Fruit fly (Drosophila melanogaster) whole organism, embryonic: ENCODE measurements around the gene ZnT77C.
A peak's percentile ranks its signal among the peaks of the same experiment; 100 is the strongest.
"Not testable (repeated sequence)": the region's sequence is repeated elsewhere in the genome, so short reads cannot be mapped to it uniquely, and the experiment has no call there.

Experiments
- Atf3 ChIP-seq: fragments of 200-800 bp; sonication (Bioruptor generic); optimal IDR thresholded peaks from 3 replicates; lab custom pipeline; 2016; ENCODE audit warnings: missing biosample characterization, missing genetic modification characterization
- CG10431 ChIP-seq: fragments of 200-800 bp; sonication (Bioruptor generic); optimal IDR thresholded peaks from 3 replicates; lab custom pipeline; 2018; ENCODE audit warnings: missing biosample characterization, mild to moderate bottlenecking, missing genetic modification characterization
- CG1233 ChIP-seq: fragments of 200-800 bp; sonication (Bioruptor generic); optimal IDR thresholded peaks from 4 replicates; lab custom pipeline; 2018; ENCODE audit warnings: missing biosample characterization, mild to moderate bottlenecking, missing genetic modification characterization
- CG15073 ChIP-seq: fragments of 200-800 bp; sonication (Bioruptor generic); optimal IDR thresholded peaks from 2 replicates; lab custom pipeline; 2016; ENCODE audit warnings: missing biosample characterization, missing genetic modification characterization
- CG16813 ChIP-seq: fragments of 200-800 bp; sonication (Bioruptor generic); IDR thresholded peaks from 3 replicates; pipeline ENCODE4 v1.3.6; 2022; ENCODE audit warnings: missing biosample characterization, missing genetic modification characterization; ENCODE audit not compliant: partially characterized antibody
- CG1832 ChIP-seq: fragments of 200-800 bp; sonication (Bioruptor generic); optimal IDR thresholded peaks from 2 replicates; lab custom pipeline; 2017; ENCODE audit warnings: missing biosample characterization, mild to moderate bottlenecking, missing genetic modification characterization, inconsistent platforms
- CG18764 ChIP-seq: fragments of 200-800 bp; sonication (Bioruptor generic); optimal IDR thresholded peaks from 3 replicates; lab custom pipeline; 2016; ENCODE audit warnings: missing biosample characterization, missing genetic modification characterization
- CG2712 ChIP-seq: fragments of 200-800 bp; optimal IDR thresholded peaks from 3 replicates; lab custom pipeline; 2019; ENCODE audit warnings: missing biosample characterization, mild to moderate bottlenecking, missing genetic modification characterization, moderate library complexity
- CG30020 ChIP-seq: fragments of 200-800 bp; optimal IDR thresholded peaks from 2 replicates; lab custom pipeline; 2019; ENCODE audit warnings: missing biosample characterization, mild to moderate bottlenecking, missing genetic modification characterization, moderate library complexity
- CG3065 ChIP-seq: fragments of 200-800 bp; sonication (Bioruptor generic); optimal IDR thresholded peaks from 2 replicates; lab custom pipeline; 2016; ENCODE audit warnings: missing biosample characterization, missing genetic modification characterization
- CG32532 ChIP-seq: fragments of 200-800 bp; sonication (Bioruptor generic); IDR thresholded peaks from 2 replicates; pipeline ENCODE4 v1.3.6; 2022; ENCODE audit warnings: missing biosample characterization, missing genetic modification characterization
- CG3281 ChIP-seq: fragments of 200-800 bp; sonication (Bioruptor generic); optimal IDR thresholded peaks from 3 replicates; lab custom pipeline; 2017; ENCODE audit warnings: missing biosample characterization, mild to moderate bottlenecking, missing genetic modification characterization
- CG5953 ChIP-seq: fragments of 200-800 bp; sonication (Bioruptor generic); IDR thresholded peaks from 2 replicates; pipeline ENCODE4 v1.3.6; 2022; ENCODE audit warnings: missing biosample characterization, missing genetic modification characterization
- CG6654 ChIP-seq: fragments of 200-800 bp; sonication (Bioruptor generic); optimal IDR thresholded peaks from 2 replicates; lab custom pipeline; 2017; ENCODE audit warnings: missing biosample characterization, mild to moderate bottlenecking, missing genetic modification characterization
- CG7271 ChIP-seq: fragments of 200-800 bp; sonication (Bioruptor generic); optimal IDR thresholded peaks from 2 replicates; lab custom pipeline; 2018; ENCODE audit warnings: missing biosample characterization, mild to moderate bottlenecking, missing genetic modification characterization, moderate library complexity
- CG7786 ChIP-seq: fragments of 200-800 bp; sonication (Bioruptor generic); optimal IDR thresholded peaks from 2 replicates; lab custom pipeline; 2016; ENCODE audit warnings: missing biosample characterization, missing genetic modification characterization
- CG8944 ChIP-seq: fragments of 200-800 bp; sonication (Bioruptor generic); optimal IDR thresholded peaks from 3 replicates; lab custom pipeline; 2016; ENCODE audit warnings: missing biosample characterization, missing genetic modification characterization
- Eip74EF ChIP-seq, 2 experiments: fragments of 200-800 bp in 1 of 2; fragments of >200 bp in 1 of 2; sonication (Bioruptor generic) in 1 of 2; optimal IDR thresholded peaks; 2 replicates each; lab custom pipeline; 2017 to 2019; ENCODE audit warnings: missing biosample characterization in 2 of 2, missing genetic modification characterization in 2 of 2, mild to moderate bottlenecking in 1 of 2, moderate library complexity in 1 of 2
- Hand ChIP-seq: fragments of 200-800 bp; sonication (Bioruptor generic); optimal IDR thresholded peaks from 2 replicates; lab custom pipeline; 2017; ENCODE audit warnings: mild to moderate bottlenecking, missing biosample characterization, missing genetic modification reagents, missing genetic modification characterization
- Hmx ChIP-seq: fragments of 200-800 bp; sonication (Bioruptor generic); optimal IDR thresholded peaks from 2 replicates; lab custom pipeline; 2016; ENCODE audit warnings: missing biosample characterization, missing genetic modification characterization
- Lhr ChIP-seq: fragments of 200-800 bp; sonication (Bioruptor generic); optimal IDR thresholded peaks from 3 replicates; lab custom pipeline; 2017; ENCODE audit warnings: mild to moderate bottlenecking, missing biosample characterization, missing genetic modification reagents, missing genetic modification characterization
- Med ChIP-seq: fragments of 200-800 bp; sonication (Bioruptor generic); peaks from one replicate; lab custom pipeline; 2016; ENCODE audit warnings: missing biosample characterization, missing genetic modification characterization, mild to moderate bottlenecking, inconsistent platforms, moderate library complexity
- NC2β ChIP-seq: fragments of 200-800 bp; sonication (Bioruptor generic); optimal IDR thresholded peaks from 2 replicates; lab custom pipeline; 2016; ENCODE audit warnings: missing biosample characterization, missing genetic modification characterization
- Nf-YC ChIP-seq: fragments of 200-800 bp; optimal IDR thresholded peaks from 3 replicates; lab custom pipeline; 2019; ENCODE audit warnings: missing biosample characterization, mild to moderate bottlenecking, missing genetic modification characterization, moderate library complexity
- Opbp ChIP-seq: fragments of 200-800 bp; sonication (Bioruptor generic); IDR thresholded peaks from 3 replicates; pipeline ENCODE4 v1.3.6; 2022; ENCODE audit warnings: missing biosample characterization, missing genetic modification characterization; ENCODE audit not compliant: partially characterized antibody
- Side ChIP-seq: fragments of 200-800 bp; sonication (Bioruptor generic); optimal IDR thresholded peaks from 2 replicates; lab custom pipeline; 2016; ENCODE audit warnings: missing biosample characterization, missing genetic modification characterization
- amos ChIP-seq: fragments of 200-800 bp; sonication (Bioruptor generic); IDR thresholded peaks from 2 replicates; pipeline ENCODE4 v1.3.6; 2022; ENCODE audit warnings: missing biosample characterization, missing genetic modification characterization; ENCODE audit not compliant: partially characterized antibody
- aop ChIP-seq: fragments of 200-800 bp; sonication (Bioruptor generic); IDR thresholded peaks from 2 replicates; pipeline ENCODE4 v1.3.6; 2022; ENCODE audit warnings: missing biosample characterization, missing genetic modification characterization
- ase ChIP-seq: fragments of 200-800 bp; sonication (Bioruptor generic); IDR thresholded peaks from 3 replicates; pipeline ENCODE4 v1.3.6; 2022; ENCODE audit warnings: missing biosample characterization, missing genetic modification characterization
- ash1 ChIP-seq: fragments of 200-800 bp; sonication (Bioruptor generic); optimal IDR thresholded peaks from 2 replicates; lab custom pipeline; 2018; ENCODE audit warnings: missing biosample characterization, mild to moderate bottlenecking, missing genetic modification characterization
- bab2 ChIP-seq: fragments of 200-800 bp; sonication (Bioruptor generic); optimal IDR thresholded peaks from 2 replicates; lab custom pipeline; 2016; ENCODE audit warnings: missing biosample characterization, missing genetic modification characterization
- cg ChIP-seq: fragments of 200-800 bp; sonication (Bioruptor generic); optimal IDR thresholded peaks from 3 replicates; lab custom pipeline; 2019; ENCODE audit warnings: missing biosample characterization, mild to moderate bottlenecking, missing genetic modification characterization, moderate library complexity
- eve ChIP-seq, 2 experiments: fragments of >200 bp; optimal IDR thresholded peaks; 2 replicates each; lab custom pipeline; 2017; ENCODE audit warnings: missing biosample characterization in 2 of 2, missing genetic modification characterization in 2 of 2
- fru ChIP-seq: fragments of >200 bp; optimal IDR thresholded peaks from 2 replicates; lab custom pipeline; 2017
- ftz-f1 ChIP-seq: fragments of 200-800 bp; sonication (Bioruptor generic); optimal IDR thresholded peaks from 2 replicates; lab custom pipeline; 2016; ENCODE audit warnings: missing biosample characterization, missing genetic modification characterization
- gcm2 ChIP-seq: fragments of 200-800 bp; sonication (Bioruptor generic); optimal IDR thresholded peaks from 2 replicates; lab custom pipeline; 2016; ENCODE audit warnings: missing biosample characterization, missing genetic modification characterization
- gt ChIP-seq: fragments of 200-800 bp; sonication (Bioruptor generic); IDR thresholded peaks from 2 replicates; pipeline ENCODE4 v1.3.6; 2022; ENCODE audit warnings: missing biosample characterization, missing genetic modification characterization
- hb ChIP-seq: fragments of 200-800 bp; sonication (Bioruptor generic); IDR thresholded peaks from 3 replicates; pipeline ENCODE4 v1.3.6; 2022; ENCODE audit warnings: missing biosample characterization, missing genetic modification characterization; ENCODE audit not compliant: partially characterized antibody
- jumu ChIP-seq: fragments of 200-800 bp; sonication (Bioruptor generic); optimal IDR thresholded peaks from 3 replicates; lab custom pipeline; 2016; ENCODE audit warnings: missing biosample characterization, missing genetic modification characterization
- lola ChIP-seq, 3 experiments: fragments of >200 bp in 2 of 3; fragments of 200-800 bp in 1 of 3; sonication (Bioruptor generic) in 1 of 3; optimal IDR thresholded peaks; 2 replicates each; lab custom pipeline; 2017 to 2019; ENCODE audit warnings: missing biosample characterization in 3 of 3, missing genetic modification characterization in 3 of 3, mild to moderate bottlenecking in 1 of 3, moderate library complexity in 1 of 3
- nmo ChIP-seq: fragments of 200-800 bp; sonication (Bioruptor generic); optimal IDR thresholded peaks from 2 replicates; lab custom pipeline; 2018; ENCODE audit warnings: missing biosample characterization, mild to moderate bottlenecking, missing genetic modification characterization, moderate library complexity
- odd ChIP-seq: fragments of 200-800 bp; sonication (Bioruptor generic); optimal IDR thresholded peaks from 2 replicates; lab custom pipeline; 2017; ENCODE audit warnings: missing biosample characterization, mild to moderate bottlenecking, missing genetic modification characterization
- onecut ChIP-seq: fragments of 200-800 bp; sonication (Bioruptor generic); IDR thresholded peaks from 2 replicates; pipeline ENCODE4 v1.3.6; 2022; ENCODE audit warnings: missing biosample characterization, missing genetic modification characterization
- otp ChIP-seq: fragments of 200-800 bp; sonication (Bioruptor generic); IDR thresholded peaks from 3 replicates; pipeline ENCODE4, ENCODE4 v1.3.6; 2022; ENCODE audit warnings: missing biosample characterization, missing genetic modification characterization
- sens ChIP-seq: fragments of 200-800 bp; sonication (Bioruptor generic); peaks from one replicate; lab custom pipeline; 2016; ENCODE audit warnings: missing biosample characterization, missing genetic modification characterization
- sens-2 ChIP-seq: fragments of 200-800 bp; sonication (Bioruptor generic); IDR thresholded peaks from 2 replicates; pipeline ENCODE4 v1.3.6; 2022; ENCODE audit warnings: missing biosample characterization, missing genetic modification characterization
- slbo ChIP-seq: fragments of 200-800 bp; sonication (Bioruptor generic); IDR thresholded peaks from 2 replicates; pipeline ENCODE4 v1.3.6; 2022; ENCODE audit warnings: missing biosample characterization, missing genetic modification characterization
- sna ChIP-seq: fragments of 200-800 bp; sonication (Bioruptor generic); IDR thresholded peaks from 2 replicates; pipeline ENCODE4 v1.3.6; 2022; ENCODE audit warnings: missing biosample characterization, missing genetic modification characterization; ENCODE audit not compliant: partially characterized antibody
- wek ChIP-seq: fragments of 200-800 bp; sonication (Bioruptor generic); optimal IDR thresholded peaks from 3 replicates; lab custom pipeline; 2018; ENCODE audit warnings: missing biosample characterization, mild to moderate bottlenecking, missing genetic modification characterization, moderate library complexity

The ZnT77C gene

DNA sequence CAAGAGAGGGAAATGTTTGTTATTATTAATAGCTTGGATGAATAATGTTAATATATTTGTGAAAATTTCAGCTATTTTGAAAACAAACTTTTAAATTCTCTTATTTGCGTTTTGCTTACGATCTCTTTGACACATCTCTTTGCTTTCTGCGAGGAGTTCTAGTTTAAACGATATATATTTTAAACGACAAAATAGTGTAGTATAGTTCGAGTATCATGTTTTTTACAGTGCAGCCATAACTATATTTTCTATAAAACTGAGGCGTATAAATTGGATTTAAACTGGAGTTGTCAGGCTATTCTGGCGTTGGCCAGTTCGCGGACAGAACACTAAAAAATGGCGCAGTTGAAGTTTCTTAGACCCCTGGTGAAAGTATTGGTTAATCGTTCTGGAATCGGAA lies 4.8 kb upstream of the ZnT77C start, which contains the start of gene CG18281:
TSS of gene CG18281 (plus strand) at position 301 of the 400 bp plus-strand sequence.
- not testable (repeated sequence) for TF ChIP-seq ash1 (GFP tag; lab: Kevin White, UChicago); odd; sna

DNA sequence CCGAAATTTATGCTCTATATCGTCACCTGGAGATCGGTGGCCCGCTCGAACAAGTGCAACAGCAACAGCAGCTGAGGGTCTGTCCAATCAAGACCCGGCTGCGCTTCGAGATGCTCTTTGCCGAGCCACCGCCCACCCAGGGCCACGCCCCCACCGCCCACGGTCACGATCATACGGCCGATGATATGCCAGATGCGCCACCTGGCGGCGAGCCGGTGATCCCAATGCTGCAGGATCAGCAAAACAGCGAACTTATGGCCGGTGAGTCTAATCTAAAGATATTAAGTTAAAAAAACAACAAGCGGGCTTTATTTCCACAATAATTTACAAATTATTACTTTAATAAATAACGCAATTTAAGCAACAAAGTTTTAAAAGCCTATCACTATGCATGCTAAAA lies 3.5 kb upstream of the ZnT77C start:
- TF ChIP-seq CG18764 (GFP tag; lab: Kevin White, UChicago) = no peak
- no peak for TF ChIP-seq bab2 (GFP tag; lab: Kevin White, UChicago)
- TF ChIP-seq CG15073 (GFP tag; lab: Kevin White, UChicago) = no peak
- TF ChIP-seq Eip74EF (GFP tag; optimal IDR thresholded peaks at IDR 0.05; lab: Kevin White, UChicago) = no peak
- TF ChIP-seq NC2β (GFP tag; lab: Kevin White, UChicago) = no peak
- TF ChIP-seq Med (GFP tag; lab: Kevin White, UChicago) = peak; percentile 1
- no peak for TF ChIP-seq CG6654 (GFP tag; lab: Kevin White, UChicago)
- no peak for TF ChIP-seq Hmx (GFP tag; lab: Kevin White, UChicago)
- TF ChIP-seq Atf3 = no peak
- no peak for TF ChIP-seq cg (GFP tag; lab: Kevin White, UChicago)
- TF ChIP-seq gcm2 (GFP tag; lab: Kevin White, UChicago) = no peak
- 0 out of 3 replicates have a peak, but pooled peaks have one; percentile 30 for TF ChIP-seq otp
- no peak for TF ChIP-seq sens (GFP tag; lab: Kevin White, UChicago)
- TF ChIP-seq ftz-f1 (GFP tag; lab: Kevin White, UChicago) = no peak
- no peak for TF ChIP-seq CG1832 (GFP tag; lab: Kevin White, UChicago)
- TF ChIP-seq CG3065 (GFP tag; lab: Kevin White, UChicago) = peak; percentile 60
- TF ChIP-seq Side (GFP tag; lab: Kevin White, UChicago) = no peak
- TF ChIP-seq amos (GFP tag; lab: Robert Waterston, UW) = 0 out of 2 replicates have a peak, but pooled peaks have one; percentile 19
- TF ChIP-seq CG7271 (tag; lab: Kevin White, UChicago) = no peak
- no peak for TF ChIP-seq CG5953 (GFP tag; lab: Robert Waterston, UW)
- no peak for TF ChIP-seq odd
- TF ChIP-seq nmo (GFP tag; lab: Kevin White, UChicago) = no peak
- no peak for TF ChIP-seq onecut (GFP tag; lab: Robert Waterston, UW)
- TF ChIP-seq CG7786 (GFP tag; lab: Kevin White, UChicago) = no peak
- TF ChIP-seq CG2712 = no peak
- TF ChIP-seq CG10431 (GFP tag; lab: Kevin White, UChicago) = no peak
- no peak for TF ChIP-seq fru (lab: Kevin White, UChicago)
- 0 out of 3 replicates have a peak, but pooled peaks have one; percentile 16 for TF ChIP-seq Opbp (GFP tag; lab: Robert Waterston, UW)
- TF ChIP-seq CG16813 (GFP tag; lab: Robert Waterston, UW) = no peak
- no peak for TF ChIP-seq Lhr (GFP tag; lab: Kevin White, UChicago)
- TF ChIP-seq Hand (GFP tag; lab: Kevin White, UChicago) = no peak
- TF ChIP-seq hb (GFP tag; lab: Robert Waterston, UW) = no peak
- TF ChIP-seq jumu (GFP tag; lab: Kevin White, UChicago) = no peak
- 0 out of 2 replicates have a peak, but pooled peaks have one; percentile 5 for TF ChIP-seq CG32532 (GFP tag; lab: Robert Waterston, UW)
- no peak for TF ChIP-seq lola (GFP tag; optimal IDR thresholded peaks at IDR 0.05; lab: Kevin White, UChicago)
- no peak for TF ChIP-seq aop (GFP tag; lab: Robert Waterston, UW)
- TF ChIP-seq CG1233 (GFP tag; lab: Kevin White, UChicago) = no peak
- TF ChIP-seq eve (GFP tag; optimal IDR thresholded peaks at IDR 0.05; lab: Kevin White, UChicago) = no peak
- TF ChIP-seq CG30020 (tag; lab: Kevin White, UChicago) = no peak
- no peak for TF ChIP-seq CG8944 (GFP tag; lab: Kevin White, UChicago)
- 0 out of 2 replicates have a peak, but pooled peaks have one; percentile 19 for TF ChIP-seq gt (GFP tag; lab: Robert Waterston, UW)
- no peak for TF ChIP-seq CG3281 (GFP tag; lab: Kevin White, UChicago)
- TF ChIP-seq slbo (GFP tag; lab: Robert Waterston, UW) = no peak
- no peak for TF ChIP-seq sens-2 (GFP tag; lab: Robert Waterston, UW)
- TF ChIP-seq wek (GFP tag; lab: Kevin White, UChicago) = no peak
- TF ChIP-seq ase (GFP tag; lab: Robert Waterston, UW) = no peak
- no peak for TF ChIP-seq Nf-YC (tag; lab: Kevin White, UChicago)
